Worm (Caenorhabditis elegans) whole organism, late embryonic: ENCODE measurements around the gene par-5.

Experiments
- C08G9.2 ChIP-seq: sonication (generic microtip); optimal IDR thresholded peaks from 2 replicates; lab custom pipeline; 2016; ENCODE audit warnings: mild to moderate bottlenecking, missing genetic modification characterization, moderate library complexity, missing compliant biosample characterization
- C38D4.7 ChIP-seq: fragments of 200-800 bp; sonication (Bioruptor generic); optimal IDR thresholded peaks from 2 replicates; lab custom pipeline; 2018; ENCODE audit warnings: mild to moderate bottlenecking, missing genetic modification characterization, moderate library complexity, missing compliant biosample characterization
- F13H6.1 ChIP-seq: sonication (generic microtip); optimal IDR thresholded peaks from 2 replicates; lab custom pipeline; 2016; ENCODE audit warnings: missing genetic modification characterization, missing compliant biosample characterization
- K02D7.2 ChIP-seq: sonication (generic microtip); optimal IDR thresholded peaks from 2 replicates; lab custom pipeline; 2017; ENCODE audit warnings: mild to moderate bottlenecking, missing genetic modification characterization, missing compliant biosample characterization
- Y22D7AL.16 ChIP-seq: sonication (generic microtip); optimal IDR thresholded peaks from 2 replicates; lab custom pipeline; 2016; ENCODE audit warnings: missing genetic modification characterization, missing compliant biosample characterization
- ahr-1 ChIP-seq: sonication (generic microtip); optimal IDR thresholded peaks from 2 replicates; lab custom pipeline; 2016; ENCODE audit warnings: missing genetic modification characterization, missing compliant biosample characterization
- ama-1 ChIP-seq: fragments of 150-350 bp; optimal IDR thresholded peaks from 2 replicates; lab custom pipeline; 2014
- ceh-19 ChIP-seq: fragments of 200-800 bp; sonication (Bioruptor generic); optimal IDR thresholded peaks from 2 replicates; lab custom pipeline; 2018; ENCODE audit warnings: mild to moderate bottlenecking, missing genetic modification characterization, missing compliant biosample characterization
- ceh-2 ChIP-seq: sonication (generic microtip); optimal IDR thresholded peaks from 2 replicates; lab custom pipeline; 2016; ENCODE audit warnings: missing genotype, missing genetic modification characterization, missing compliant biosample characterization
- ceh-22 ChIP-seq: sonication (generic microtip); optimal IDR thresholded peaks from 2 replicates; lab custom pipeline; 2017; ENCODE audit warnings: missing biosample characterization, missing genetic modification characterization
- ceh-24 ChIP-seq: sonication (generic microtip); optimal IDR thresholded peaks from 2 replicates; lab custom pipeline; 2016; ENCODE audit warnings: mild to moderate bottlenecking, missing genetic modification characterization, missing compliant biosample characterization
- ceh-30 ChIP-seq: fragments of 150-350 bp; optimal IDR thresholded peaks from 2 replicates; lab custom pipeline; 2014; ENCODE audit warnings: missing biosample characterization, missing genetic modification characterization
- ceh-45 ChIP-seq: fragments of 200-800 bp; sonication (Bioruptor generic); IDR thresholded peaks from 2 replicates; pipeline ENCODE4 v1.3.6; 2022; ENCODE audit warnings: missing genetic modification reagents, missing genetic modification characterization, missing compliant biosample characterization
- ceh-48 ChIP-seq: sonication (generic microtip); optimal IDR thresholded peaks from 2 replicates; lab custom pipeline; 2016; ENCODE audit warnings: missing genetic modification characterization, inconsistent platforms, missing compliant biosample characterization
- ceh-6 ChIP-seq: fragments of 200-800 bp; sonication (Bioruptor generic); optimal IDR thresholded peaks from 2 replicates; lab custom pipeline; 2018; ENCODE audit warnings: mild to moderate bottlenecking, missing genetic modification characterization, missing compliant biosample characterization
- ceh-9 ChIP-seq: sonication (generic microtip); optimal IDR thresholded peaks from 2 replicates; lab custom pipeline; 2016; ENCODE audit warnings: mild to moderate bottlenecking, missing genetic modification characterization, inconsistent platforms, missing compliant biosample characterization
- che-1 ChIP-seq: sonication (generic microtip); optimal IDR thresholded peaks from 2 replicates; lab custom pipeline; 2016; ENCODE audit warnings: mild to moderate bottlenecking, missing genetic modification characterization, missing compliant biosample characterization
- elt-2 ChIP-seq: sonication (generic microtip); optimal IDR thresholded peaks from 2 replicates; lab custom pipeline; 2016; ENCODE audit warnings: missing genetic modification reagents, missing genetic modification characterization, missing compliant biosample characterization
- ets-4 ChIP-seq: sonication (generic microtip); optimal IDR thresholded peaks from 2 replicates; lab custom pipeline; 2016; ENCODE audit warnings: missing genetic modification characterization, missing compliant biosample characterization
- eyg-1 ChIP-seq: sonication (generic microtip); optimal IDR thresholded peaks from 2 replicates; lab custom pipeline; 2016; ENCODE audit warnings: missing genotype, missing genetic modification characterization, missing compliant biosample characterization
- fax-1 ChIP-seq: sonication (generic microtip); optimal IDR thresholded peaks from 2 replicates; lab custom pipeline; 2016; ENCODE audit warnings: missing genotype, missing genetic modification characterization, missing compliant biosample characterization
- gmeb-2 ChIP-seq: sonication (generic microtip); optimal IDR thresholded peaks from 2 replicates; lab custom pipeline; 2016; ENCODE audit warnings: missing genetic modification characterization, inconsistent platforms, missing compliant biosample characterization
- hlh-13 ChIP-seq: fragments of 200-800 bp; sonication (Bioruptor generic); optimal IDR thresholded peaks from 2 replicates; lab custom pipeline; 2018; ENCODE audit warnings: mild to moderate bottlenecking, missing genetic modification characterization, missing compliant biosample characterization
- hlh-15 ChIP-seq: sonication (generic microtip); optimal IDR thresholded peaks from 2 replicates; lab custom pipeline; 2016; ENCODE audit warnings: missing genetic modification characterization, missing compliant biosample characterization
- hlh-6 ChIP-seq: sonication (generic microtip); optimal IDR thresholded peaks from 2 replicates; lab custom pipeline; 2016; ENCODE audit warnings: missing genotype, missing genetic modification characterization, missing compliant biosample characterization
- hlh-8 ChIP-seq: sonication (generic microtip); optimal IDR thresholded peaks from 2 replicates; lab custom pipeline; 2016; ENCODE audit warnings: missing genotype, missing genetic modification characterization, missing compliant biosample characterization
- lim-6 ChIP-seq: sonication (generic microtip); optimal IDR thresholded peaks from 2 replicates; lab custom pipeline; 2016; ENCODE audit warnings: missing genetic modification characterization, missing compliant biosample characterization
- mec-3 ChIP-seq: sonication (generic microtip); optimal IDR thresholded peaks from 2 replicates; lab custom pipeline; 2016; ENCODE audit warnings: borderline replicate concordance, missing genetic modification characterization, missing compliant biosample characterization
- nfya-1 ChIP-seq: sonication (generic microtip); optimal IDR thresholded peaks from 2 replicates; lab custom pipeline; 2017; ENCODE audit warnings: missing genetic modification characterization, mild to moderate bottlenecking, missing compliant biosample characterization, antibody characterized with exemption, moderate library complexity
- nhr-11 ChIP-seq: fragments of 150-350 bp; optimal IDR thresholded peaks from 2 replicates; lab custom pipeline; 2014; ENCODE audit warnings: missing biosample characterization, missing genetic modification characterization
- pat-9 ChIP-seq: fragments of 200-800 bp; sonication (Bioruptor generic); optimal IDR thresholded peaks from 2 replicates; lab custom pipeline; 2018; ENCODE audit warnings: mild to moderate bottlenecking, missing genetic modification characterization, moderate library complexity, missing compliant biosample characterization
- pax-1 ChIP-seq: fragments of 150-350 bp; optimal IDR thresholded peaks from 2 replicates; lab custom pipeline; 2014; ENCODE audit warnings: missing biosample characterization, missing genetic modification characterization
- pha-2 ChIP-seq: sonication (generic microtip); optimal IDR thresholded peaks from 2 replicates; lab custom pipeline; 2017; ENCODE audit warnings: mild to moderate bottlenecking, missing genetic modification characterization, missing compliant biosample characterization
- pros-1 ChIP-seq: fragments of 150-350 bp; optimal IDR thresholded peaks from 2 replicates; lab custom pipeline; 2014; ENCODE audit warnings: missing biosample characterization, missing genetic modification reagents, missing genetic modification characterization
- rnt-1 ChIP-seq: sonication (generic microtip); optimal IDR thresholded peaks from 2 replicates; lab custom pipeline; 2016; ENCODE audit warnings: missing genetic modification characterization, missing compliant biosample characterization
- sox-2 ChIP-seq: fragments of 200-800 bp; sonication (Bioruptor generic); IDR thresholded peaks from 2 replicates; pipeline ENCODE4 v1.3.6; 2022; ENCODE audit warnings: missing genetic modification reagents, missing genetic modification characterization, missing compliant biosample characterization
- sox-4 ChIP-seq: sonication (generic microtip); optimal IDR thresholded peaks from 2 replicates; lab custom pipeline; 2017; ENCODE audit warnings: mild to moderate bottlenecking, missing genetic modification characterization, inconsistent platforms, missing compliant biosample characterization
- syd-9 ChIP-seq: sonication (generic microtip); optimal IDR thresholded peaks from 2 replicates; lab custom pipeline; 2016; ENCODE audit warnings: mild to moderate bottlenecking, missing genetic modification characterization, moderate library complexity, missing compliant biosample characterization
- tbx-2 ChIP-seq: sonication (generic microtip); optimal IDR thresholded peaks from 2 replicates; lab custom pipeline; 2016; ENCODE audit warnings: missing genetic modification characterization, missing compliant biosample characterization
- tbx-7 ChIP-seq: sonication (generic microtip); optimal IDR thresholded peaks from 2 replicates; lab custom pipeline; 2016; ENCODE audit warnings: missing genotype, missing genetic modification characterization, missing compliant biosample characterization
- unc-3 ChIP-seq, 2 experiments: fragments of 200-800 bp in 1 of 2; sonication (Bioruptor generic) in 1 of 2; sonication (generic microtip) in 1 of 2; conservative IDR thresholded peaks in 1 of 2; optimal IDR thresholded peaks in 1 of 2; 2 replicates each; pipeline versions ENCODE4 v1.3.6 to Lab custom; 2016 to 2022; ENCODE audit warnings: missing compliant biosample characterization in 2 of 2, missing genetic modification characterization in 2 of 2, missing genetic modification reagents in 1 of 2
- unc-42 ChIP-seq: sonication (generic microtip); optimal IDR thresholded peaks from 2 replicates; lab custom pipeline; 2016; ENCODE audit warnings: missing genotype, missing genetic modification characterization, missing compliant biosample characterization
- zip-5 ChIP-seq: sonication (generic microtip); optimal IDR thresholded peaks from 2 replicates; lab custom pipeline; 2016; ENCODE audit warnings: missing genetic modification characterization, missing compliant biosample characterization

Gene par-5

DNA sequence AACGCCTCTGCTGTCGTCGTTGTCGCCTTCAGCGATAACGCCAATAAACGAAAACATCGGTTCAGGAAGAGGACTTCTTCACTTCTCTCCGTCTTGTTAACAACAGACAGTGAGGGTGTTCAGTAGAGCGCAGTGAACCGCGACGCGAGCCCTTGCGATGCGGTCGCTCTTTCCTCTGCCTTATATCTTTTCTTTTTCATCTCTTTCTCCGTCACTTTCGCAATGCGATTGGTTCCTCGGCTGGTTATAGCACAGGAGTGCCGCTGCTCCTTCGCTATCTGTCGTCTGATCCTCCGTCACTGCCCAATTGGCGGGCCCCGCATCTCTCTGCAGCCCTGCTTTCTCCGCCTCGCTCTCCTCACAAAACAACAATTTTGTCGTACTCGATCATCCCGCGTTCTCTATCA lies 35.4 kb upstream of the par-5 start (continued):
- peak; percentile 3 for TF ChIP-seq ceh-19
- TF ChIP-seq zip-5 (tag; lab: Kevin White, UChicago), result no peak
- TF ChIP-seq rnt-1 (tag; lab: Kevin White, UChicago), result peak; percentile 84
- TF ChIP-seq nhr-11 (tag; lab: Kevin White, UChicago), result no peak
- TF ChIP-seq ahr-1 (tag; lab: Kevin White, UChicago), result no peak
- no peak for TF ChIP-seq pros-1 (tag; lab: Kevin White, UChicago)
- no peak for TF ChIP-seq sox-2 (GFP tag; lab: Robert Waterston, UW)
- TF ChIP-seq K02D7.2 (tag; lab: Kevin White, UChicago), result no peak
- TF ChIP-seq C08G9.2, result peak; percentile 44
- TF ChIP-seq ama-1 (lab: Kevin White, UChicago), result no peak
- peak; percentile 89 for TF ChIP-seq tbx-2 (tag; lab: Kevin White, UChicago)
- TF ChIP-seq ceh-9 (tag; lab: Kevin White, UChicago), result no peak
- TF ChIP-seq hlh-13 (GFP tag; lab: Kevin White, UChicago), result no peak
- no peak for TF ChIP-seq Y22D7AL.16 (tag; lab: Kevin White, UChicago)
- peak; percentile 47 for TF ChIP-seq pat-9 (tag; lab: Kevin White, UChicago)
- no peak for TF ChIP-seq hlh-15 (tag; lab: Kevin White, UChicago)
- TF ChIP-seq ceh-30 (tag; lab: Kevin White, UChicago), result no peak
- peak; percentile 98 for TF ChIP-seq nfya-1 (tag; lab: Kevin White, UChicago)
- TF ChIP-seq tbx-7 (tag; lab: Kevin White, UChicago), result no peak
- TF ChIP-seq ceh-24 (tag; lab: Kevin White, UChicago), result no peak
- TF ChIP-seq F13H6.1 (tag; lab: Kevin White, UChicago), result peak; percentile 16
- TF ChIP-seq hlh-6 (tag; lab: Kevin White, UChicago), result peak; percentile 44
- no peak for TF ChIP-seq lim-6 (tag; lab: Kevin White, UChicago)
- TF ChIP-seq ceh-6 (GFP tag; lab: Kevin White, UChicago), result no peak
- no peak for TF ChIP-seq ceh-22 (tag; lab: Kevin White, UChicago)
- no peak for TF ChIP-seq mec-3 (tag; lab: Kevin White, UChicago)
- peak; percentile 59 for TF ChIP-seq eyg-1 (tag; lab: Kevin White, UChicago)
- TF ChIP-seq ceh-45 (GFP tag; lab: Robert Waterston, UW), result no peak
- no peak for TF ChIP-seq gmeb-2 (tag; lab: Kevin White, UChicago)
- TF ChIP-seq sox-4 (tag; lab: Kevin White, UChicago), result peak; percentile 5
- TF ChIP-seq pax-1, result no peak
- no peak for TF ChIP-seq unc-3 (GFP tag; conservative IDR thresholded peaks at IDR 0.05; lab: Robert Waterston, UW)
- no peak for TF ChIP-seq unc-3 (tag; optimal IDR thresholded peaks at IDR 0.05; lab: Kevin White, UChicago)
- no peak for TF ChIP-seq pha-2 (tag; lab: Kevin White, UChicago)
- no peak for TF ChIP-seq ceh-2 (tag; lab: Kevin White, UChicago)
- peak; percentile 76 for TF ChIP-seq unc-42 (tag; lab: Kevin White, UChicago)
- no peak for TF ChIP-seq che-1 (tag; lab: Kevin White, UChicago)
- TF ChIP-seq hlh-8 (tag; lab: Kevin White, UChicago), result no peak
- TF ChIP-seq ceh-48 (tag; lab: Kevin White, UChicago), result peak; percentile 3

- TF ChIP-seq ets-4 (tag; lab: Kevin White, UChicago) (no peak), C38D4.7 (GFP tag; lab: Kevin White, UChicago) (no peak), elt-2 (no peak), ama-1 (lab: Kevin White, UChicago) (no peak), ceh-24 (tag; lab: Kevin White, UChicago) (no peak), fax-1 (tag; lab: Kevin White, UChicago) (no peak), syd-9 (no peak), ceh-30 (tag; lab: Kevin White, UChicago) (no peak), tbx-7 (tag; lab: Kevin White, UChicago) (no peak)
These were observed 34.4 kb upstream of the par-5 start, which contains the start of gene ech-2 for ce11 chrIV:11855900-11856660. ech-2 (minus strand) TSS chrIV:11856351.
